Worm (Caenorhabditis elegans): ENCODE results near the gene C06E1.9.

The C06E1.9 gene

DNA sequence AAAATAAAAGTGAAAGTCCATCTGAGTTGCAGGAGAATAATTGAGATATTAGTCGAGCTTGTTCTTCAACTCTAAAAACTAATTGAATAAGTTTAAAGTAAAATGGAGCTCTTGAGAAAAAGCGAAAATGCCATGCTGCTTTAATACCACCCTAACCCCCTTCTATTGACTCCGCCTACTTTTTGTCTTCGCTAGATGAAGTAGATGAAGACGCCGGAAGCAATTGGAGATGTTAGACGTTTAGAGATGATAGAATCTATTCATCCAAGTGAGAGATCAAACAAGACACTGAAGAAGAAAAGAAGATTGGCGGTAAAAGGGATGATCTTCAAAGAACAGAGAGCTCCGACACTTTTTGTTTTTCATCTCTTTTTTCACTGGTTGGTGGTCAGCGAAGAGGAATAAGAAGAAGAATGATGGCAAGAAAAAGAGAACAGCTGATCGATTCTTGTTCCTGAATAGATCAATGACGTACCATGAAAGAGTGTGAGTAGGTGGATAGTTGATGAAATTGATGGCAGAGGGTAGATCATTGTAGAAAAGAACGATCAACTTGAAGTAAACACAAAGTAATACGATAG lies 44.9 kb upstream of the C06E1.9 start:
- TF ChIP-seq elt-4 (tag; optimal IDR thresholded peaks at IDR 0.05) (no peak), dve-1 (tag; optimal IDR thresholded peaks at IDR 0.05) (no peak), unc-3 (GFP tag; conservative IDR thresholded peaks at IDR 0.05) (no peak), unc-3 (tag; optimal IDR thresholded peaks at IDR 0.05) (no peak), ceh-6 (GFP tag; optimal IDR thresholded peaks at IDR 0.05) (no peak), fkh-10 (GFP tag; optimal IDR thresholded peaks at IDR 0.05) (no peak)

DNA sequence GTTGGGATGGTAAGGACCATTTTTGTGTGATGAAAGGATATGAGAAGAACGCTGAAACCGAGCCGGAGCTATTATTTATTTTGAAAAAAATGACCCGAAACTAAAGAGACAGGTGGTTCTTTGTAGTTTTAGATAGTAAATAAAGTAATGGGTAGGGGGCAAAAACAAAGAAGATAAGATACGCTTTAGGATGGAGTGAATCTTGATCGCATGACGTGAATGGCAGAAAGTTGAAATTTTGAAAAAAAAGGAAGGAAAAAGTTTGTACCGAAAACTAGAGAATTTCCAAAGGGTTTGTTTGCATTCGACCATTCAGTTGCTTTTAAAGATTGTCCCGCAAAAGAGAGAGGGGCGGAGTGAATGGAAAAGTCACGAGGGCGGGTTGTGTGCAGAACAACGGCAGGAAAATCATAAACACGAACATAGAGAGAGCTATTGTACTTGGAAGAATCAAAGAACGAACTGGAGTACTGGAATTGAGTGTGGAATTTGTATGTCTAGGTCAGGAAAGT lies 44.3 kb upstream of the C06E1.9 start, which contains the start of gene F22B7.9:
Gene F22B7.9 (minus strand): TSS at position 51 of the 512 bp plus-strand sequence.
- no peak for TF ChIP-seq T23F11.4 (GFP tag; optimal IDR thresholded peaks at IDR 0.05)
- no peak for TF ChIP-seq ceh-24 (tag; optimal IDR thresholded peaks at IDR 0.05)
- TF ChIP-seq sox-2 (GFP tag; IDR thresholded peaks at IDR 0.05) = no peak

DNA sequence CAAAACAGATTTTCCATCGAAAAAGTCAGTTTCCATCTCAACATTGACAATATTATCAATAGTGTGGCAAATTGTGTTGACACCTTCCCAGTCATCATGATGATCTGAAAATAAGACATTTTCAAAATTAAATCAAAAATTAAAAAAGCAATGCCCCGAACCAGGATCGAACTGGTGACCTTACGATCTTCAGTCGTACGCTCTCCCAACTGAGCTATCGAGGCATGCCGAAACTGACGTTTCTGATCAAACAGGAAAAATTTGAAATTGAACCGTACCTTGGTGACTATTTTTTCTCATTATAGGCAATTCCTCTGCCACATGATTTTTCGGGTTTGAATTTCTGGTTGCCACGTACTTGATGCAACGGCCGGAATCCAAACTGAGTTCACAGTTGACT lies 43.9 kb upstream of the C06E1.9 start:
- TF ChIP-seq unc-55 (GFP tag; optimal IDR thresholded peaks at IDR 0.05) (no peak), ceh-31 (tag; optimal IDR thresholded peaks at IDR 0.05) (no peak), pat-9 (tag; optimal IDR thresholded peaks at IDR 0.05) (no peak), sdc-2 (tag; optimal IDR thresholded peaks at IDR 0.05) (no peak), gmeb-2 (tag; optimal IDR thresholded peaks at IDR 0.05) (no peak), hlh-13 (GFP tag; optimal IDR thresholded peaks at IDR 0.05) (no peak), ceh-24 (tag; optimal IDR thresholded peaks at IDR 0.05) (no peak), dve-1 (tag; optimal IDR thresholded peaks at IDR 0.05) (no peak), fax-1 (tag; optimal IDR thresholded peaks at IDR 0.05) (no peak), ceh-2 (tag; optimal IDR thresholded peaks at IDR 0.05) (no peak), dmd-4 (tag; optimal IDR thresholded peaks at IDR 0.05; ENCODE audit: borderline replicate concordance) (no peak), hlh-6 (tag; optimal IDR thresholded peaks at IDR 0.05) (no peak), pha-2 (tag; optimal IDR thresholded peaks at IDR 0.05) (no peak), ceh-18 (tag; optimal IDR thresholded peaks at IDR 0.05) (no peak), C08G9.2 (tag; optimal IDR thresholded peaks at IDR 0.05) (no peak)

DNA sequence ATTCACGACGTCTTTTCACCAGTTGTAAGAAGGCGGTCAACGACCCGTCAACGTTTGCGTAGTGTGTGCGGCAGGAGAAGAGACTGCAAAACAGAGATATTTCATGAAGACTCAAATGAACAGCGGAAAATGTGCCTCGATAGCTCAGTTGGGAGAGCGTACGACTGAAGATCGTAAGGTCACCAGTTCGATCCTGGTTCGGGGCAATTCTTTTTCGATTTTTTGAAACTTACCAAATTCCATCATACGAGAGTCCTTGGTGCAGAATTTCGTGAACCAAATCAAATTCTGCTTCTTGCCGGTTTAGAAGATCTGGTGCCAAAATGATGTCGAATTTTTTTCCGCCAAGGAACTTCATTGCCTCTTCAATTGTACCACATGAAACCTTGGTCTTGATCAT lies 43.3 kb upstream of the C06E1.9 start:
- peak; percentile 12 for TF ChIP-seq fkh-6 (tag; optimal IDR thresholded peaks at IDR 0.05)
- TF ChIP-seq odd-2 (tag; optimal IDR thresholded peaks at IDR 0.05) = no peak
- TF ChIP-seq pros-1 (tag; optimal IDR thresholded peaks at IDR 0.05) = no peak
- TF ChIP-seq dmd-4 (tag; optimal IDR thresholded peaks at IDR 0.05; ENCODE audit: borderline replicate concordance) = peak; percentile 14
- peak; percentile 53 for TF ChIP-seq gmeb-2 (tag; optimal IDR thresholded peaks at IDR 0.05)
- TF ChIP-seq pat-9 (tag; optimal IDR thresholded peaks at IDR 0.05) = peak; percentile 8
- TF ChIP-seq lin-11 (tag; optimal IDR thresholded peaks at IDR 0.05) = peak; percentile 12
- peak; percentile 45 for TF ChIP-seq Y22D7AL.16 (tag; optimal IDR thresholded peaks at IDR 0.05)
- peak; percentile 25 for TF ChIP-seq elt-2 (tag; optimal IDR thresholded peaks at IDR 0.05)
- peak; percentile 19 for TF ChIP-seq nfya-1 (tag; optimal IDR thresholded peaks at IDR 0.05)
- TF ChIP-seq ceh-18 (tag; optimal IDR thresholded peaks at IDR 0.05) = peak; percentile 47
- TF ChIP-seq fax-1 (tag; optimal IDR thresholded peaks at IDR 0.05) = peak; percentile 18
- peak; percentile 5 for TF ChIP-seq ceh-14 (tag; optimal IDR thresholded peaks at IDR 0.05)
- TF ChIP-seq hlh-13 (GFP tag; optimal IDR thresholded peaks at IDR 0.05) = peak; percentile 26
- TF ChIP-seq che-1 (tag; optimal IDR thresholded peaks at IDR 0.05) = peak; percentile 45
- TF ChIP-seq nhr-232 (tag; optimal IDR thresholded peaks at IDR 0.05) = peak; percentile 37
- TF ChIP-seq ceh-22 (tag; optimal IDR thresholded peaks at IDR 0.05) = no peak
- TF ChIP-seq ceh-6 (GFP tag; optimal IDR thresholded peaks at IDR 0.05) = peak; percentile 54
- no peak for TF ChIP-seq rnt-1 (tag; optimal IDR thresholded peaks at IDR 0.05)
- peak; percentile 8 for TF ChIP-seq sdc-2 (tag; optimal IDR thresholded peaks at IDR 0.05)
- TF ChIP-seq C38D4.7 (GFP tag; optimal IDR thresholded peaks at IDR 0.05) = peak; percentile 40
- no peak for TF ChIP-seq T23F11.4 (GFP tag; optimal IDR thresholded peaks at IDR 0.05)
- TF ChIP-seq pqm-1 (tag; optimal IDR thresholded peaks at IDR 0.05) = no peak
- TF ChIP-seq unc-3 (GFP tag; conservative IDR thresholded peaks at IDR 0.05) = peak; percentile 46; the same call in 1 of the 2 replicates
- no peak for TF ChIP-seq unc-3 (tag; optimal IDR thresholded peaks at IDR 0.05)
- TF ChIP-seq sox-4 (tag; optimal IDR thresholded peaks at IDR 0.05) = peak; percentile 21
- TF ChIP-seq elt-4 (tag; optimal IDR thresholded peaks at IDR 0.05) = no peak
- TF ChIP-seq dve-1 (tag; optimal IDR thresholded peaks at IDR 0.05) = peak; percentile 23
- peak; percentile 49 for TF ChIP-seq syd-9 (tag; optimal IDR thresholded peaks at IDR 0.05)

All from whole organism, late embryonic.